Worm (Caenorhabditis elegans) whole organism, L4/young adult: ENCODE results near the gene B0554.4.

Experiments used
- dao-5 ChIP-seq: sonication (generic microtip); optimal IDR thresholded peaks from 2 replicates; lab custom pipeline; 2016; ENCODE audit warnings: missing genotype, missing genetic modification characterization, moderate library complexity, missing compliant biosample characterization
- him-1 ChIP-seq: sonication (generic microtip); optimal IDR thresholded peaks from 2 replicates; lab custom pipeline; 2016; ENCODE audit warnings: missing genotype, missing genetic modification reagents, missing genetic modification characterization, missing compliant biosample characterization

- TF ChIP-seq dao-5 (tag; lab: Kevin White, UChicago) (no peak), him-1 (tag; lab: Kevin White, UChicago) (no peak)
Measured at ce11 chrV:415072-415471, 13.9 kb upstream of the B0554.4 start.
